Fruit fly (Drosophila melanogaster) S2 (cell line): Measurements from ENCODE around the gene CG4281.

Experiments used
- CG8478 ChIP-seq: fragments of >200 bp; optimal IDR thresholded peaks from 2 replicates; lab custom pipeline; 2018
- CTCF ChIP-seq, 2 experiments: fragments of >200 bp; optimal IDR thresholded peaks; 2 replicates each; lab custom pipeline; 2018

- TF ChIP-seq CTCF (optimal IDR thresholded peaks at IDR 0.05; lab: Kevin White, UChicago) (no peak), CG8478 (no peak)
Measured at dm6 chrX:2024819-2025218, 40.1 kb downstream of the CG4281 start.
